Fruit fly (Drosophila melanogaster) whole organism, embryonic: ENCODE measurements around the gene CG34313.

Experiments
- Abd-B ChIP-seq: fragments of 200-800 bp; sonication (Bioruptor generic); optimal IDR thresholded peaks from 2 replicates; lab custom pipeline; 2018; ENCODE audit warnings: missing biosample characterization, mild to moderate bottlenecking, missing genetic modification characterization, moderate library complexity
- Atf-2 ChIP-seq: fragments of 200-800 bp; sonication (Bioruptor generic); optimal IDR thresholded peaks from 2 replicates; lab custom pipeline; 2016; ENCODE audit warnings: missing biosample characterization, missing genetic modification characterization
- C15 ChIP-seq: fragments of 200-800 bp; sonication (Bioruptor generic); IDR thresholded peaks from 3 replicates; pipeline ENCODE4 v1.3.6; 2022; ENCODE audit warnings: missing biosample characterization, missing genetic modification characterization
- CG1024 ChIP-seq: fragments of 200-800 bp; sonication (Bioruptor generic); IDR thresholded peaks from 2 replicates; pipeline ENCODE4 v1.3.6; 2022; ENCODE audit warnings: missing biosample characterization, missing genetic modification characterization
- CG10274 ChIP-seq: fragments of 200-800 bp; sonication (Bioruptor generic); optimal IDR thresholded peaks from 3 replicates; lab custom pipeline; 2017; ENCODE audit warnings: missing biosample characterization, mild to moderate bottlenecking, missing genetic modification characterization
- CG11093 ChIP-seq: fragments of 200-800 bp; sonication (Bioruptor generic); IDR thresholded peaks from 3 replicates; pipeline ENCODE4 v1.3.6; 2022; ENCODE audit warnings: missing biosample characterization, missing genetic modification characterization
- CG11560 ChIP-seq: fragments of 200-800 bp; sonication (Bioruptor generic); IDR thresholded peaks from 3 replicates; pipeline ENCODE4 v1.3.6; 2022; ENCODE audit warnings: missing biosample characterization, missing genetic modification characterization
- CG13894 ChIP-seq: fragments of 200-800 bp; sonication (Bioruptor generic); optimal IDR thresholded peaks from 3 replicates; lab custom pipeline; 2018; ENCODE audit warnings: missing biosample characterization, mild to moderate bottlenecking, missing genetic modification characterization, moderate library complexity
- CG14860 ChIP-seq: fragments of 200-800 bp; sonication (Bioruptor generic); IDR thresholded peaks from 3 replicates; pipeline ENCODE4 v1.3.6; 2022; ENCODE audit warnings: missing biosample characterization, missing genetic modification characterization; ENCODE audit not compliant: partially characterized antibody
- CG18476 ChIP-seq: fragments of 200-800 bp; sonication (Bioruptor generic); optimal IDR thresholded peaks from 2 replicates; lab custom pipeline; 2016; ENCODE audit warnings: missing biosample characterization, mild to moderate bottlenecking, missing genetic modification characterization
- CG2120 ChIP-seq: fragments of 200-800 bp; sonication (Bioruptor generic); optimal IDR thresholded peaks from 3 replicates; lab custom pipeline; 2016; ENCODE audit warnings: missing biosample characterization, missing genetic modification characterization
- CG2712 ChIP-seq: fragments of 200-800 bp; optimal IDR thresholded peaks from 3 replicates; lab custom pipeline; 2019; ENCODE audit warnings: missing biosample characterization, mild to moderate bottlenecking, missing genetic modification characterization, moderate library complexity
- CG3065 ChIP-seq: fragments of 200-800 bp; sonication (Bioruptor generic); optimal IDR thresholded peaks from 2 replicates; lab custom pipeline; 2016; ENCODE audit warnings: missing biosample characterization, missing genetic modification characterization
- CG31224 ChIP-seq: fragments of 200-800 bp; sonication (Bioruptor generic); IDR thresholded peaks from 2 replicates; pipeline ENCODE4 v1.3.6; 2022; ENCODE audit warnings: missing biosample characterization, missing genetic modification characterization
- CG3163 ChIP-seq: fragments of 200-800 bp; sonication (Bioruptor generic); optimal IDR thresholded peaks from 3 replicates; lab custom pipeline; 2016; ENCODE audit warnings: missing biosample characterization, missing genetic modification characterization
- CG4404 ChIP-seq: fragments of 200-800 bp; sonication (Bioruptor generic); IDR thresholded peaks from 2 replicates; pipeline ENCODE4 v1.3.6; 2022; ENCODE audit warnings: missing biosample characterization, missing genetic modification characterization
- CG6683 ChIP-seq: fragments of 200-800 bp; sonication (Bioruptor generic); optimal IDR thresholded peaks from 2 replicates; lab custom pipeline; 2017; ENCODE audit warnings: missing biosample characterization, mild to moderate bottlenecking, missing genetic modification characterization, missing genetic modification reagents
- CG6765 ChIP-seq: fragments of 200-800 bp; sonication (Bioruptor generic); optimal IDR thresholded peaks from 3 replicates; lab custom pipeline; 2017; ENCODE audit warnings: missing biosample characterization, mild to moderate bottlenecking, missing genetic modification characterization
- Camta ChIP-seq: fragments of 200-800 bp; sonication (Bioruptor generic); optimal IDR thresholded peaks from 2 replicates; lab custom pipeline; 2016; ENCODE audit warnings: missing biosample characterization, missing genetic modification characterization
- CoRest ChIP-seq: fragments of 200-800 bp; sonication (Bioruptor generic); optimal IDR thresholded peaks from 3 replicates; lab custom pipeline; 2018; ENCODE audit warnings: missing biosample characterization, mild to moderate bottlenecking, missing genetic modification characterization, moderate library complexity
- Lhr ChIP-seq: fragments of 200-800 bp; sonication (Bioruptor generic); optimal IDR thresholded peaks from 3 replicates; lab custom pipeline; 2017; ENCODE audit warnings: mild to moderate bottlenecking, missing biosample characterization, missing genetic modification reagents, missing genetic modification characterization
- Lim3 ChIP-seq: fragments of 200-800 bp; sonication (Bioruptor generic); IDR thresholded peaks from 2 replicates; pipeline ENCODE4 v1.3.6; 2022; ENCODE audit warnings: missing biosample characterization, missing genetic modification characterization
- Neu2 ChIP-seq: fragments of 200-800 bp; sonication (Bioruptor generic); optimal IDR thresholded peaks from 3 replicates; lab custom pipeline; 2016; ENCODE audit warnings: missing biosample characterization, missing genetic modification characterization, borderline replicate concordance
- Sox102F ChIP-seq: fragments of 200-800 bp; sonication (Bioruptor generic); optimal IDR thresholded peaks from 2 replicates; lab custom pipeline; 2018; ENCODE audit warnings: missing biosample characterization, mild to moderate bottlenecking, missing genetic modification characterization, moderate library complexity
- Xbp1 ChIP-seq: fragments of 200-800 bp; sonication (Bioruptor generic); optimal IDR thresholded peaks from 3 replicates; lab custom pipeline; 2016; ENCODE audit warnings: missing biosample characterization, mild to moderate bottlenecking, missing genetic modification characterization
- ato ChIP-seq: fragments of 200-800 bp; sonication (Bioruptor generic); IDR thresholded peaks from 2 replicates; pipeline ENCODE4 v1.3.6; 2022; ENCODE audit warnings: missing biosample characterization, missing genetic modification characterization; ENCODE audit not compliant: partially characterized antibody
- bsh ChIP-seq, 2 experiments: fragments of 200-800 bp; sonication (Bioruptor generic); optimal IDR thresholded peaks; 2 replicates each; lab custom pipeline; 2017 to 2018; ENCODE audit warnings: mild to moderate bottlenecking in 2 of 2, missing biosample characterization in 2 of 2, missing genetic modification characterization in 2 of 2, moderate library complexity in 1 of 2
- ci ChIP-seq: fragments of 200-800 bp; sonication (Bioruptor generic); IDR thresholded peaks from 3 replicates; pipeline ENCODE4 v1.3.6; 2022; ENCODE audit warnings: missing biosample characterization, missing genetic modification characterization
- corto ChIP-seq: fragments of 200-800 bp; sonication (Bioruptor generic); optimal IDR thresholded peaks from 2 replicates; lab custom pipeline; 2016; ENCODE audit warnings: missing biosample characterization, mild to moderate bottlenecking, missing genetic modification characterization, moderate library complexity
- eyg ChIP-seq: fragments of 200-800 bp; sonication (Bioruptor generic); optimal IDR thresholded peaks from 3 replicates; lab custom pipeline; 2016; ENCODE audit warnings: missing biosample characterization, missing genetic modification characterization
- grn ChIP-seq: fragments of 200-800 bp; sonication (Bioruptor generic); optimal IDR thresholded peaks from 3 replicates; lab custom pipeline; 2017; ENCODE audit warnings: missing biosample characterization, missing genetic modification characterization
- gt ChIP-seq: fragments of 200-800 bp; sonication (Bioruptor generic); IDR thresholded peaks from 2 replicates; pipeline ENCODE4 v1.3.6; 2022; ENCODE audit warnings: missing biosample characterization, missing genetic modification characterization
- hkb ChIP-seq, 2 experiments: fragments of 200-800 bp in 1 of 2; fragments of >200 bp in 1 of 2; sonication (Bioruptor generic) in 1 of 2; IDR thresholded peaks in 1 of 2; optimal IDR thresholded peaks in 1 of 2; 2 replicates each; pipeline versions ENCODE4 v1.3.6 to Lab custom; 2017 to 2022; ENCODE audit warnings: missing biosample characterization in 1 of 2, missing genetic modification characterization in 1 of 2
- knrl ChIP-seq: fragments of 200-800 bp; sonication (Bioruptor generic); IDR thresholded peaks from 3 replicates; pipeline ENCODE4 v1.3.6; 2022; ENCODE audit warnings: missing biosample characterization, missing genetic modification characterization; ENCODE audit not compliant: partially characterized antibody
- lab ChIP-seq: fragments of 200-800 bp; sonication (Bioruptor generic); optimal IDR thresholded peaks from 3 replicates; lab custom pipeline; 2017; ENCODE audit warnings: missing biosample characterization, missing genetic modification characterization, mild to moderate bottlenecking, moderate library complexity, missing genetic modification reagents
- nmo ChIP-seq: fragments of 200-800 bp; sonication (Bioruptor generic); optimal IDR thresholded peaks from 2 replicates; lab custom pipeline; 2018; ENCODE audit warnings: missing biosample characterization, mild to moderate bottlenecking, missing genetic modification characterization, moderate library complexity
- phol ChIP-seq: fragments of 200-800 bp; sonication (Bioruptor generic); optimal IDR thresholded peaks from 3 replicates; lab custom pipeline; 2018; ENCODE audit warnings: missing biosample characterization, mild to moderate bottlenecking, missing genetic modification characterization, moderate library complexity
- rib ChIP-seq: fragments of 200-800 bp; sonication (Bioruptor generic); IDR thresholded peaks from 2 replicates; pipeline ENCODE4 v1.3.6; 2022; ENCODE audit warnings: missing biosample characterization, missing genetic modification characterization
- ro ChIP-seq: fragments of 200-800 bp; sonication (Bioruptor generic); IDR thresholded peaks from 2 replicates; pipeline ENCODE4 v1.3.6; 2022; ENCODE audit warnings: missing biosample characterization, missing genetic modification characterization
- sim ChIP-seq: fragments of 200-800 bp; sonication (Bioruptor generic); IDR thresholded peaks from 2 replicates; pipeline ENCODE4 v1.3.6; 2022; ENCODE audit warnings: missing biosample characterization, missing genetic modification characterization
- trem ChIP-seq: fragments of 200-800 bp; optimal IDR thresholded peaks from 3 replicates; lab custom pipeline; 2019; ENCODE audit warnings: missing biosample characterization, mild to moderate bottlenecking, missing genetic modification characterization, moderate library complexity
- vnd ChIP-seq: fragments of 200-800 bp; sonication (Bioruptor generic); IDR thresholded peaks from 3 replicates; pipeline ENCODE4 v1.3.6; 2022; ENCODE audit warnings: missing biosample characterization, missing genetic modification characterization; ENCODE audit not compliant: partially characterized antibody
- wdn ChIP-seq: fragments of 200-800 bp; sonication (Bioruptor generic); IDR thresholded peaks from 2 replicates; pipeline ENCODE4 v1.3.6; 2022; ENCODE audit warnings: missing biosample characterization, missing genetic modification characterization

CG34313 gene

DNA sequence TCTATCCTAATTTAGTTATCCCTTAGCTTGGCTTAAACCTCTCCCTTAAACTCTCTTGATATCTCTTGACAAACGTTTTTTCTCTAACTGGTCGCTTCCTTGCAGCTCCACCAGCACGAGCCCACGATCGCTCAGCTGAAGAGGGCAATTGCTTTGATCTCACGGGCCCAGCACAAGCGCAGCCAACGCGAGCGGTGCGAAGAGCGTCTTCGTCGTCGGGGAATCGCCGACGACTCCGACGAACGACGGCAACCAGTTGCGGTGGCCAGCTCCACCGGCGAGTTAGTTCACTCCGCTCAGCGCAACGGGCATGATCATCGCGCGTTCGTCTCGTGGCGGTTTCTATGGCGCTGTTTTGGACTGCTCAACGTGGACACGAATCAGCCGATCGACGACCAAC lies 1.6 kb downstream of the CG34313 start (continued):
- TF ChIP-seq bsh (GFP tag; optimal IDR thresholded peaks at IDR 0.05; lab: Kevin White, UChicago), result peak in 1 of 2 experiments; percentile 38
- no peak for TF ChIP-seq C15 (GFP tag; lab: Robert Waterston, UW)
- no peak for TF ChIP-seq CG10274 (GFP tag; lab: Kevin White, UChicago)
- no peak for TF ChIP-seq CG14860 (GFP tag; lab: Robert Waterston, UW)
- peak; percentile 66; the same call in 2 of the 3 replicates for TF ChIP-seq ci (GFP tag; lab: Robert Waterston, UW)
- no peak for TF ChIP-seq CoRest (tag; lab: Kevin White, UChicago)
- TF ChIP-seq CG2120 (GFP tag; lab: Kevin White, UChicago), result peak; percentile 10
- no peak for TF ChIP-seq CG1024 (GFP tag; lab: Robert Waterston, UW)
- TF ChIP-seq grn (GFP tag; lab: Kevin White, UChicago), result no peak
- TF ChIP-seq ato (GFP tag; lab: Robert Waterston, UW), result no peak
- no peak for TF ChIP-seq Abd-B
- TF ChIP-seq vnd (GFP tag; lab: Robert Waterston, UW), result no peak
- no peak for TF ChIP-seq sim (GFP tag; lab: Robert Waterston, UW)
- no peak for TF ChIP-seq CG11093 (GFP tag; lab: Robert Waterston, UW)
- TF ChIP-seq knrl (GFP tag; lab: Robert Waterston, UW), result no peak
- no peak for TF ChIP-seq rib (GFP tag; lab: Robert Waterston, UW)
- TF ChIP-seq Atf-2 (GFP tag; lab: Kevin White, UChicago), result no peak
- TF ChIP-seq ro (GFP tag; lab: Robert Waterston, UW), result no peak
- no peak for TF ChIP-seq Xbp1 (GFP tag; lab: Kevin White, UChicago)
- no peak for TF ChIP-seq corto (GFP tag; lab: Kevin White, UChicago)
- no peak for TF ChIP-seq CG11560 (tag; lab: Robert Waterston, UW)
- TF ChIP-seq CG3163 (GFP tag; lab: Kevin White, UChicago), result peak; percentile 85
- no peak for TF ChIP-seq gt
- TF ChIP-seq Neu2 (GFP tag; lab: Kevin White, UChicago), result no peak
- TF ChIP-seq CG6683, result no peak
- TF ChIP-seq Lim3 (GFP tag; lab: Robert Waterston, UW), result no peak
- TF ChIP-seq nmo (GFP tag; lab: Kevin White, UChicago), result no peak
- TF ChIP-seq eyg (GFP tag; lab: Kevin White, UChicago), result no peak
- TF ChIP-seq hkb (optimal IDR thresholded peaks at IDR 0.05; lab: Kevin White, UChicago), result no peak
- peak; percentile 37; the same call in 1 of the 2 replicates for TF ChIP-seq hkb (GFP tag; IDR thresholded peaks at IDR 0.05; lab: Robert Waterston, UW)
- no peak for TF ChIP-seq CG31224 (GFP tag; lab: Robert Waterston, UW)
- peak; percentile 44 for TF ChIP-seq lab
- peak; percentile 18 for TF ChIP-seq CG6765 (GFP tag; lab: Kevin White, UChicago)
- TF ChIP-seq CG4404 (GFP tag; lab: Robert Waterston, UW), result no peak
- no peak for TF ChIP-seq CG3065 (GFP tag; lab: Kevin White, UChicago)
- TF ChIP-seq CG2712, result no peak
- no peak for TF ChIP-seq Lhr (GFP tag; lab: Kevin White, UChicago)
- no peak for TF ChIP-seq CG18476 (GFP tag; lab: Kevin White, UChicago)
- TF ChIP-seq Camta (GFP tag; lab: Kevin White, UChicago), result no peak
- TF ChIP-seq phol, result no peak
- TF ChIP-seq wdn, result no peak
- no peak for TF ChIP-seq CG13894 (tag; lab: Kevin White, UChicago)
- TF ChIP-seq Sox102F (GFP tag; lab: Kevin White, UChicago), result no peak
- no peak for TF ChIP-seq trem
